In genomic region chrX:6894104-6894503, ce11 we compare ENCODE assay signal across 6 worm cellular contexts.
A peak's percentile ranks its signal among the peaks of the same experiment; 100 is the strongest.
TF ChIP-seq lines count a peak whose summit lies in the region.

No protein-coding gene starts in this region.

TF ChIP-seq in whole organism, L1 larva, 84 proteins besides CTCF, POLR2A, EP300 and RAD21:
- TF ChIP-seq blmp-1 (tag; optimal IDR thresholded peaks at IDR 0.05; lab: Kevin White, UChicago) = peak; percentile 12
- TF ChIP-seq elt-3 (tag; optimal IDR thresholded peaks at IDR 0.05; lab: Kevin White, UChicago) = no peak
- TF ChIP-seq nhr-76 (tag; optimal IDR thresholded peaks at IDR 0.05; lab: Kevin White, UChicago) = no peak
- peak in 1 of 2 experiments; percentile 48 for TF ChIP-seq lsy-2 (tag; optimal IDR thresholded peaks at IDR 0.05; lab: Kevin White, UChicago)
- TF ChIP-seq nhr-71 (tag; optimal IDR thresholded peaks at IDR 0.05; lab: Kevin White, UChicago) = peak; percentile 45
- TF ChIP-seq rnt-1 (tag; optimal IDR thresholded peaks at IDR 0.05; lab: Kevin White, UChicago) = peak; percentile 42
- peak; percentile 69 for TF ChIP-seq lin-14 (GFP tag; optimal IDR thresholded peaks at IDR 0.05; lab: Kevin White, UChicago)
- no peak for TF ChIP-seq efl-1 (optimal IDR thresholded peaks at IDR 0.05; lab: Kevin White, UChicago)
- peak in 1 of 2 experiments; percentile 28 for TF ChIP-seq efl-1 (GFP tag; optimal IDR thresholded peaks at IDR 0.05 in 1 of 2; lab: Kevin White, UChicago)

TF ChIP-seq in whole organism, L2 larva, 48 proteins besides CTCF, POLR2A, EP300 and RAD21 (continues in another document):
- TF ChIP-seq nhr-10 (tag; optimal IDR thresholded peaks at IDR 0.05; lab: Kevin White, UChicago) (no peak), mbf-1 (tag; optimal IDR thresholded peaks at IDR 0.05; lab: Kevin White, UChicago) (no peak), gmeb-1 (tag; optimal IDR thresholded peaks at IDR 0.05; lab: Kevin White, UChicago) (no peak), mdl-1 (tag; optimal IDR thresholded peaks at IDR 0.05; lab: Kevin White, UChicago) (no peak), skn-1 (tag; optimal IDR thresholded peaks at IDR 0.05; lab: Kevin White, UChicago) (no peak), ZK546.5 (tag; optimal IDR thresholded peaks at IDR 0.05; lab: Kevin White, UChicago) (no peak), lin-39 (tag; optimal IDR thresholded peaks at IDR 0.05; lab: Kevin White, UChicago) (peak; percentile 6), ztf-11 (tag; optimal IDR thresholded peaks at IDR 0.05; lab: Kevin White, UChicago) (no peak), lsy-2 (tag; optimal IDR thresholded peaks at IDR 0.05; lab: Kevin White, UChicago) (peak in 1 of 2 experiments; percentile 68), nhr-77 (tag; optimal IDR thresholded peaks at IDR 0.05; lab: Kevin White, UChicago) (no peak), nhr-237 (tag; optimal IDR thresholded peaks at IDR 0.05; lab: Kevin White, UChicago) (no peak), aly-2 (tag; optimal IDR thresholded peaks at IDR 0.05; lab: Kevin White, UChicago) (no peak), nhr-23 (tag; optimal IDR thresholded peaks at IDR 0.05; lab: Kevin White, UChicago) (no peak), snpc-4 (tag; optimal IDR thresholded peaks at IDR 0.05; lab: Kevin White, UChicago) (no peak), ceh-16 (tag; optimal IDR thresholded peaks at IDR 0.05; lab: Kevin White, UChicago) (no peak), ztf-4 (tag; optimal IDR thresholded peaks at IDR 0.05; lab: Kevin White, UChicago) (no peak), sma-3 (GFP tag; optimal IDR thresholded peaks at IDR 0.05; lab: Kevin White, UChicago) (no peak), nhr-21 (tag; optimal IDR thresholded peaks at IDR 0.05; lab: Kevin White, UChicago) (no peak)

TF ChIP-seq in whole organism, L3 larva, 47 proteins besides CTCF, POLR2A, EP300 and RAD21:
- TF ChIP-seq egl-5 (tag; optimal IDR thresholded peaks at IDR 0.05; lab: Kevin White, UChicago) (peak; percentile 87), nhr-237 (tag; optimal IDR thresholded peaks at IDR 0.05; lab: Kevin White, UChicago) (no peak), lin-39 (tag; optimal IDR thresholded peaks at IDR 0.05; lab: Kevin White, UChicago) (peak; percentile 35), ama-1 (optimal IDR thresholded peaks at IDR 0.05; lab: Kevin White, UChicago) (no peak), elt-1 (tag; optimal IDR thresholded peaks at IDR 0.05; lab: Kevin White, UChicago) (peak; percentile 41)

TF ChIP-seq in whole organism, L4 larva, 104 proteins besides CTCF, POLR2A, EP300 and RAD21 (continues in another document):
- no peak for TF ChIP-seq ztf-7 (tag; optimal IDR thresholded peaks at IDR 0.05; lab: Kevin White, UChicago)
- TF ChIP-seq tag-97 (GFP tag; IDR thresholded peaks at IDR 0.05; lab: Robert Waterston, UW) = no peak
- TF ChIP-seq ctbp-1 (GFP tag; IDR thresholded peaks at IDR 0.05; lab: Robert Waterston, UW) = no peak
- TF ChIP-seq tra-1 (GFP tag; IDR thresholded peaks at IDR 0.05; lab: Robert Waterston, UW) = no peak
- no peak for TF ChIP-seq mes-2 (tag; optimal IDR thresholded peaks at IDR 0.05; lab: Kevin White, UChicago; ENCODE audit: poor library complexity, severe bottlenecking)
- no peak for TF ChIP-seq F26F4.8 (GFP tag; conservative IDR thresholded peaks at IDR 0.05; lab: Robert Waterston, UW)
- TF ChIP-seq sdz-12 (GFP tag; optimal IDR thresholded peaks at IDR 0.05; lab: Kevin White, UChicago) = no peak
- no peak for TF ChIP-seq dmd-8 (GFP tag; IDR thresholded peaks at IDR 0.05; lab: Robert Waterston, UW)
- no peak for TF ChIP-seq cey-2 (tag; optimal IDR thresholded peaks at IDR 0.05; lab: Kevin White, UChicago; ENCODE audit: borderline replicate concordance, insufficient read depth)
- TF ChIP-seq rbr-2 (tag; optimal IDR thresholded peaks at IDR 0.05; lab: Kevin White, UChicago) = no peak
- no peak for TF ChIP-seq nhr-102 (tag; optimal IDR thresholded peaks at IDR 0.05; lab: Kevin White, UChicago)
- TF ChIP-seq saeg-2 (GFP tag; IDR thresholded peaks at IDR 0.05; lab: Robert Waterston, UW) = no peak
- TF ChIP-seq dmd-6 (GFP tag; IDR thresholded peaks at IDR 0.05; lab: Robert Waterston, UW) = no peak
- no peak for TF ChIP-seq nhr-76 (tag; optimal IDR thresholded peaks at IDR 0.05; lab: Kevin White, UChicago)
- peak in 1 of 2 experiments; percentile 82 for TF ChIP-seq unc-62 (GFP tag; optimal IDR thresholded peaks at IDR 0.05 in 1 of 2; lab: Kevin White, UChicago)
- no peak for TF ChIP-seq unc-62 (tag; optimal IDR thresholded peaks at IDR 0.05; lab: Kevin White, UChicago)
- TF ChIP-seq mdt-29 (GFP tag; IDR thresholded peaks at IDR 0.05; lab: Robert Waterston, UW) = no peak
- TF ChIP-seq R02D3.7 (tag; optimal IDR thresholded peaks at IDR 0.05; lab: Kevin White, UChicago) = no peak
- no peak for TF ChIP-seq nhr-42 (GFP tag; IDR thresholded peaks at IDR 0.05; lab: Robert Waterston, UW)
- TF ChIP-seq nhr-11 (tag; optimal IDR thresholded peaks at IDR 0.05; lab: Kevin White, UChicago) = peak; percentile 50
- TF ChIP-seq F10B5.3 (tag; optimal IDR thresholded peaks at IDR 0.05; lab: Kevin White, UChicago) = no peak

TF ChIP-seq in whole organism, late embryonic, 69 proteins besides CTCF, POLR2A, EP300 and RAD21:
- TF ChIP-seq syd-9 (tag; optimal IDR thresholded peaks at IDR 0.05; lab: Kevin White, UChicago) (no peak), unc-55 (GFP tag; optimal IDR thresholded peaks at IDR 0.05; lab: Kevin White, UChicago) (peak; percentile 91), rnt-1 (tag; optimal IDR thresholded peaks at IDR 0.05; lab: Kevin White, UChicago) (peak; percentile 64), dve-1 (tag; optimal IDR thresholded peaks at IDR 0.05; lab: Kevin White, UChicago) (no peak)
TF ChIP-seq in whole organism, late embryonic: peak in this region for 2.

TF ChIP-seq in whole organism, mixed stage, embryonic, 35 proteins besides CTCF, POLR2A, EP300 and RAD21:
- TF ChIP-seq zip-8 (tag; optimal IDR thresholded peaks at IDR 0.05; lab: Kevin White, UChicago) (no peak), mep-1 (tag; optimal IDR thresholded peaks at IDR 0.05; lab: Kevin White, UChicago) (no peak), ztf-11 (tag; optimal IDR thresholded peaks at IDR 0.05; lab: Kevin White, UChicago) (no peak), mls-2 (tag; optimal IDR thresholded peaks at IDR 0.05; lab: Kevin White, UChicago) (no peak), cnd-1 (tag; optimal IDR thresholded peaks at IDR 0.05; lab: Kevin White, UChicago) (no peak), ceh-43 (GFP tag; optimal IDR thresholded peaks at IDR 0.05; lab: Kevin White, UChicago) (no peak), bed-3 (GFP tag; optimal IDR thresholded peaks at IDR 0.05; lab: Kevin White, UChicago) (no peak), nhr-76 (tag; optimal IDR thresholded peaks at IDR 0.05; lab: Kevin White, UChicago) (no peak), lin-32 (GFP tag; optimal IDR thresholded peaks at IDR 0.05; lab: Kevin White, UChicago) (no peak), ceh-83 (GFP tag; optimal IDR thresholded peaks at IDR 0.05; lab: Kevin White, UChicago) (no peak), mab-5 (tag; optimal IDR thresholded peaks at IDR 0.05; lab: Kevin White, UChicago) (peak; percentile 43), blmp-1 (tag; optimal IDR thresholded peaks at IDR 0.05; lab: Kevin White, UChicago) (no peak), nhr-2 (tag; optimal IDR thresholded peaks at IDR 0.05; lab: Kevin White, UChicago) (no peak), sptf-1 (tag; optimal IDR thresholded peaks at IDR 0.05; lab: Kevin White, UChicago) (no peak), ces-1 (GFP tag; optimal IDR thresholded peaks at IDR 0.05; lab: Kevin White, UChicago) (no peak), hlh-1 (tag; optimal IDR thresholded peaks at IDR 0.05; lab: Kevin White, UChicago) (no peak), pha-4 (tag; optimal IDR thresholded peaks at IDR 0.05; lab: Kevin White, UChicago) (no peak), unc-62 (GFP tag; optimal IDR thresholded peaks at IDR 0.05; lab: Kevin White, UChicago) (peak; percentile 95), unc-120 (tag; optimal IDR thresholded peaks at IDR 0.05; lab: Kevin White, UChicago; ENCODE audit: poor library complexity, severe bottlenecking) (peak; percentile 56), flh-1 (GFP tag; optimal IDR thresholded peaks at IDR 0.05; lab: Kevin White, UChicago) (no peak), lsy-2 (tag; optimal IDR thresholded peaks at IDR 0.05; lab: Kevin White, UChicago) (no peak), sem-2 (GFP tag; optimal IDR thresholded peaks at IDR 0.05; lab: Kevin White, UChicago) (no peak), unc-39 (tag; optimal IDR thresholded peaks at IDR 0.05; lab: Kevin White, UChicago) (no peak), nhr-28 (tag; optimal IDR thresholded peaks at IDR 0.05; lab: Kevin White, UChicago) (no peak), elt-3 (tag; optimal IDR thresholded peaks at IDR 0.05; lab: Kevin White, UChicago) (no peak), lin-13 (tag; optimal IDR thresholded peaks at IDR 0.05; lab: Kevin White, UChicago) (no peak)
TF ChIP-seq in whole organism, mixed stage, embryonic: peak in this region for 3.

Comparison
In these comparisons a context has a peak if more than half of its experiments do, and no peak if none do; other contexts are left out.
1. Of the 29 proteins assayed by ChIP-seq in both whole organism, L4 larva and whole organism, L1 larva: peak only in whole organism, L4 larva: nhr-11; only in whole organism, L1 larva: none; in both: none; in neither: 26; mixed calls (peak in some experiments, not most) for 2.